Fruit fly (Drosophila melanogaster): ENCODE data around the gene CG6418.
A peak's percentile ranks its signal among the peaks of the same experiment; 100 is the strongest.

Gene CG6418

DNA sequence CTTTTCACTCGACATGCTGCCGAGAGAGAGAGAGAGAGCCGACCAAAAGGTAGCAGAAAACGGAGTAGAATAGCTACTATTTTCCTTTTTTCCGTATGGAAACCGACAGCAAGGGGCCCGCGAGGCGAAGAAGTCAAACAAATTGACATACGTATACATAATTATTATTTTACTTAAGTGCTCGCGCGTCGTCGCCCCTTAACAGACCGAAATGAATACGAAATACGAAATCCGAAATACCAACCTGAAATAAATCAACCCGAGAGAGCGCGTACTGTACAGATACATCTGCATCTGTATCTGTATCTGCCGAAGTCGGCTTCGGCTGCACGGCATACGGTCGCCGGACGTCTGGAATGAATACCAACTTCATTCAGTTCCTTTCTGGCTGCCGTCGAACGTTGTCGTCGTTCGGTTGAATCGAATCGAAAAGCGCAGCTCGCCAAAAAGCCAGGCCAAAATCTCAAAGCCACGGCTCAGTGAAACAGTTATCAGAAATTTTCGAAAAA lies 21.3 kb downstream of the CG6418 start (continued):
- TF ChIP-seq abd-A (tag; optimal IDR thresholded peaks at IDR 0.05) (peak; percentile 100), HLH54F (GFP tag; optimal IDR thresholded peaks at IDR 0.05) (peak; percentile 19), CG31441 (GFP tag; IDR thresholded peaks at IDR 0.05) (no peak; the same call in 1 of the 2 replicates), CG6175 (GFP tag; IDR thresholded peaks at IDR 0.05) (peak; percentile 57; the same call in 2 of the 3 replicates), sima (GFP tag; optimal IDR thresholded peaks at IDR 0.05) (no peak), hbn (GFP tag; IDR thresholded peaks at IDR 0.05; ENCODE audit: partially characterized antibody) (no peak), salm (tag; optimal IDR thresholded peaks at IDR 0.05) (peak; percentile 19), aop (GFP tag; IDR thresholded peaks at IDR 0.05) (peak; percentile 65; the same call in 1 of the 2 replicates), CG13287 (GFP tag; IDR thresholded peaks at IDR 0.05; ENCODE audit: partially characterized antibody) (peak; percentile 48), CG14050 (GFP tag; IDR thresholded peaks at IDR 0.05) (peak; percentile 42; the same call in 2 of the 3 replicates), dpn (GFP tag; optimal IDR thresholded peaks at IDR 0.05) (peak in 1 of 2 experiments; percentile 16), gro (GFP tag; optimal IDR thresholded peaks at IDR 0.05) (peak; percentile 32), pan (optimal IDR thresholded peaks at IDR 0.05) (no peak), pan (GFP tag; optimal IDR thresholded peaks at IDR 0.05 in 1 of 2, IDR thresholded peaks at IDR 0.05 in 1 of 2) (peak in 1 of 2 experiments; percentile 60), ash1 (GFP tag; optimal IDR thresholded peaks at IDR 0.05) (peak; percentile 76), danr (GFP tag; IDR thresholded peaks at IDR 0.05) (no peak), ase (GFP tag; IDR thresholded peaks at IDR 0.05) (0 out of 3 replicates have a peak, but pooled peaks have one; percentile 25), CG13894 (tag; optimal IDR thresholded peaks at IDR 0.05) (peak; percentile 83), CG1832 (GFP tag; optimal IDR thresholded peaks at IDR 0.05) (peak; percentile 37), CkIIα-i1 (GFP tag; IDR thresholded peaks at IDR 0.05) (no peak), sc (optimal IDR thresholded peaks at IDR 0.05) (no peak), sc (GFP tag; optimal IDR thresholded peaks at IDR 0.05) (no peak), Abd-B (GFP tag; optimal IDR thresholded peaks at IDR 0.05) (no peak), tll (GFP tag; optimal IDR thresholded peaks at IDR 0.05) (peak in 1 of 2 experiments; percentile 93), Antp (GFP tag; optimal IDR thresholded peaks at IDR 0.05) (peak; percentile 39), croc (GFP tag; conservative IDR thresholded peaks at IDR 0.05) (no peak), MESR4 (GFP tag; optimal IDR thresholded peaks at IDR 0.05) (no peak), Mes4 (GFP tag; optimal IDR thresholded peaks at IDR 0.05) (peak; percentile 30), HHEX (GFP tag; optimal IDR thresholded peaks at IDR 0.05) (peak; percentile 21), CG15479 (GFP tag; optimal IDR thresholded peaks at IDR 0.05) (peak; percentile 16), ERR (GFP tag; optimal IDR thresholded peaks at IDR 0.05) (peak; percentile 11), CHES-1-like (GFP tag; optimal IDR thresholded peaks at IDR 0.05) (peak; percentile 7), bsh (GFP tag; optimal IDR thresholded peaks at IDR 0.05) (peak; percentile 10 to 25), Atf6 (GFP tag; IDR thresholded peaks at IDR 0.05) (peak; percentile 57; the same call in 1 of the 2 replicates), lab (GFP tag; optimal IDR thresholded peaks at IDR 0.05) (peak; percentile 73), lilli (GFP tag; optimal IDR thresholded peaks at IDR 0.05) (peak; percentile 33), h (optimal IDR thresholded peaks at IDR 0.05) (no peak), Fer3 (tag; optimal IDR thresholded peaks at IDR 0.05) (peak; percentile 43), zen (tag; optimal IDR thresholded peaks at IDR 0.05) (peak; percentile 32), ems (GFP tag; optimal IDR thresholded peaks at IDR 0.05) (peak; percentile 3), CG3995 (GFP tag; optimal IDR thresholded peaks at IDR 0.05) (no peak), CG6791 (GFP tag; IDR thresholded peaks at IDR 0.05; ENCODE audit: partially characterized antibody) (peak; percentile 52; the same call in 1 of the 3 replicates), Trl (optimal IDR thresholded peaks at IDR 0.05) (peak in 1 of 2 experiments; percentile 63), Trl (GFP tag; optimal IDR thresholded peaks at IDR 0.05) (peak; percentile 34), CG16863 (GFP tag; optimal IDR thresholded peaks at IDR 0.05) (peak; percentile 46), CG7987 (GFP tag; optimal IDR thresholded peaks at IDR 0.05) (peak; percentile 72), corto (GFP tag; optimal IDR thresholded peaks at IDR 0.05) (peak; percentile 64), sisA (GFP tag; IDR thresholded peaks at IDR 0.05) (no peak), Dp (GFP tag; optimal IDR thresholded peaks at IDR 0.05) (no peak), chinmo (GFP tag; IDR thresholded peaks at IDR 0.05; ENCODE audit: partially characterized antibody) (peak; percentile 98)
